Worm (Caenorhabditis elegans) whole organism, L2 larva: Measurements from ENCODE around the gene R13A1.1.

ENCODE experiments used
- F13H6.1 ChIP-seq: sonication (generic microtip); optimal IDR thresholded peaks from 2 replicates; lab custom pipeline; 2016; ENCODE audit warnings: missing genetic modification characterization, missing compliant biosample characterization
- R02D3.7 ChIP-seq: fragments of 150-350 bp; optimal IDR thresholded peaks from 2 replicates; lab custom pipeline; 2014; ENCODE audit warnings: missing biosample characterization, missing genetic modification characterization
- Y55F3AM.14 ChIP-seq: fragments of 200-800 bp; sonication (Bioruptor generic); optimal IDR thresholded peaks from 2 replicates; lab custom pipeline; 2018; ENCODE audit warnings: mild to moderate bottlenecking, missing genetic modification characterization, missing compliant biosample characterization
- aly-2 ChIP-seq: fragments of 150-350 bp; optimal IDR thresholded peaks from 2 replicates; lab custom pipeline; 2014; ENCODE audit warnings: missing biosample characterization, missing genetic modification characterization
- ama-1 ChIP-seq: fragments of 150-350 bp; optimal IDR thresholded peaks from 2 replicates; lab custom pipeline; 2018; ENCODE audit warnings: inconsistent platforms
- ceh-16 ChIP-seq: fragments of 150-350 bp; optimal IDR thresholded peaks from 2 replicates; lab custom pipeline; 2014; ENCODE audit warnings: missing biosample characterization, missing genetic modification characterization
- ceh-82 ChIP-seq: fragments of 150-350 bp; optimal IDR thresholded peaks from 2 replicates; lab custom pipeline; 2014; ENCODE audit warnings: missing biosample characterization, missing genetic modification characterization
- crh-2 ChIP-seq: sonication (generic microtip); optimal IDR thresholded peaks from 2 replicates; lab custom pipeline; 2017; ENCODE audit warnings: missing biosample characterization, missing genetic modification characterization
- dmd-4 ChIP-seq: sonication (generic microtip); optimal IDR thresholded peaks from 2 replicates; lab custom pipeline; 2017; ENCODE audit warnings: missing biosample characterization, missing genetic modification characterization
- egl-27 ChIP-seq: sonication (generic microtip); optimal IDR thresholded peaks from 3 replicates; lab custom pipeline; 2017; ENCODE audit warnings: missing biosample characterization, missing genetic modification reagents, missing genetic modification characterization
- elt-1 ChIP-seq: fragments of 150-350 bp; optimal IDR thresholded peaks from 2 replicates; lab custom pipeline; 2014; ENCODE audit warnings: missing biosample characterization, missing genetic modification characterization
- elt-3 ChIP-seq: sonication (generic microtip); optimal IDR thresholded peaks from 2 replicates; lab custom pipeline; 2017; ENCODE audit warnings: missing biosample characterization, missing genetic modification characterization
- fos-1 ChIP-seq: fragments of 150-350 bp; optimal IDR thresholded peaks from 2 replicates; lab custom pipeline; 2014; ENCODE audit warnings: missing biosample characterization, missing genetic modification characterization
- gmeb-1 ChIP-seq: fragments of 150-350 bp; optimal IDR thresholded peaks from 2 replicates; lab custom pipeline; 2014; ENCODE audit warnings: missing biosample characterization, missing genetic modification characterization
- lin-11 ChIP-seq: fragments of 150-350 bp; sonication (generic microtip); optimal IDR thresholded peaks from 2 replicates; lab custom pipeline; 2014; ENCODE audit warnings: missing biosample characterization, missing genetic modification characterization, inconsistent platforms, mixed read lengths
- lin-13 ChIP-seq: fragments of 150-350 bp; optimal IDR thresholded peaks from 2 replicates; lab custom pipeline; 2014; ENCODE audit warnings: missing biosample characterization, missing genetic modification reagents, missing genetic modification characterization
- lin-39 ChIP-seq: fragments of 150-350 bp; optimal IDR thresholded peaks from 2 replicates; lab custom pipeline; 2014; ENCODE audit warnings: missing biosample characterization, missing genetic modification reagents, missing genetic modification characterization
- lsy-2 ChIP-seq, 2 experiments: fragments of 150-350 bp in 1 of 2; sonication (generic microtip) in 1 of 2; optimal IDR thresholded peaks; 2 replicates each; lab custom pipeline; 2014 to 2017; ENCODE audit warnings: missing biosample characterization in 2 of 2, missing genetic modification characterization in 2 of 2
- mbf-1 ChIP-seq: sonication (generic microtip); optimal IDR thresholded peaks from 2 replicates; lab custom pipeline; 2017; ENCODE audit warnings: missing biosample characterization, missing genetic modification characterization
- mdl-1 ChIP-seq, 2 experiments: fragments of 150-350 bp in 1 of 2; sonication (generic microtip) in 1 of 2; optimal IDR thresholded peaks; 2 replicates each; lab custom pipeline; 2017; ENCODE audit warnings: missing biosample characterization in 2 of 2, missing genetic modification characterization in 2 of 2
- nhr-10 ChIP-seq: sonication (generic microtip); optimal IDR thresholded peaks from 2 replicates; lab custom pipeline; 2017; ENCODE audit warnings: missing biosample characterization, missing genetic modification characterization
- nhr-11 ChIP-seq: fragments of 150-350 bp; optimal IDR thresholded peaks from 2 replicates; lab custom pipeline; 2014; ENCODE audit warnings: missing biosample characterization, missing genetic modification characterization
- nhr-12 ChIP-seq: fragments of 150-350 bp; optimal IDR thresholded peaks from 2 replicates; lab custom pipeline; 2014; ENCODE audit warnings: missing biosample characterization, missing genetic modification characterization
- nhr-21 ChIP-seq: fragments of 150-350 bp; optimal IDR thresholded peaks from 2 replicates; lab custom pipeline; 2014; ENCODE audit warnings: missing biosample characterization, missing genetic modification characterization
- nhr-237 ChIP-seq: fragments of 150-350 bp; optimal IDR thresholded peaks from 2 replicates; lab custom pipeline; 2014; ENCODE audit warnings: missing biosample characterization, missing genetic modification characterization
- nhr-25 ChIP-seq: fragments of 150-350 bp; sonication (generic microtip); optimal IDR thresholded peaks from 3 replicates; lab custom pipeline; 2014; ENCODE audit warnings: missing biosample characterization, missing genetic modification characterization
- nhr-6 ChIP-seq: fragments of 150-350 bp; optimal IDR thresholded peaks from 2 replicates; lab custom pipeline; 2014; ENCODE audit warnings: missing biosample characterization, missing genetic modification characterization
- peb-1 ChIP-seq: fragments of 150-350 bp; optimal IDR thresholded peaks from 2 replicates; lab custom pipeline; 2014; ENCODE audit warnings: missing biosample characterization, missing genetic modification characterization
- sem-4 ChIP-seq: fragments of 150-350 bp; optimal IDR thresholded peaks from 2 replicates; lab custom pipeline; 2014; ENCODE audit warnings: missing biosample characterization, missing genetic modification reagents, missing genetic modification characterization
- skn-1 ChIP-seq: sonication (generic microtip); optimal IDR thresholded peaks from 2 replicates; lab custom pipeline; 2017; ENCODE audit warnings: missing biosample characterization, missing genetic modification characterization
- sma-3 ChIP-seq: sonication (generic microtip); optimal IDR thresholded peaks from 2 replicates; lab custom pipeline; 2016; ENCODE audit warnings: missing genetic modification reagents, missing genetic modification characterization, missing compliant biosample characterization
- sma-9 ChIP-seq, 2 experiments: fragments of 150-350 bp in 1 of 2; sonication (generic microtip) in 1 of 2; optimal IDR thresholded peaks; 2 replicates each; lab custom pipeline; 2014 to 2016; ENCODE audit warnings: missing genetic modification characterization in 2 of 2, mild to moderate bottlenecking in 1 of 2, missing biosample characterization in 1 of 2, missing compliant biosample characterization in 1 of 2, missing genetic modification reagents in 1 of 2, moderate library complexity in 1 of 2
- snpc-4 ChIP-seq: fragments of 150-350 bp; optimal IDR thresholded peaks from 2 replicates; lab custom pipeline; 2014; ENCODE audit warnings: missing biosample characterization, missing genetic modification characterization
- unc-39 ChIP-seq: fragments of 150-350 bp; optimal IDR thresholded peaks from 2 replicates; lab custom pipeline; 2014; ENCODE audit warnings: missing biosample characterization, missing genetic modification characterization
- unc-55 ChIP-seq: fragments of 150-350 bp; sonication (generic microtip); optimal IDR thresholded peaks from 3 replicates; lab custom pipeline; 2014; ENCODE audit warnings: missing biosample characterization, missing genetic modification reagents, missing genetic modification characterization
- unc-62 ChIP-seq: fragments of 150-350 bp; optimal IDR thresholded peaks from 2 replicates; lab custom pipeline; 2014; ENCODE audit warnings: missing biosample characterization, missing genetic modification reagents, missing genetic modification characterization
- ztf-1 ChIP-seq: fragments of 200-800 bp; sonication (Bioruptor generic); conservative IDR thresholded peaks from 2 replicates; pipeline ENCODE4 v1.3.6; 2022; ENCODE audit warnings: missing genetic modification characterization, missing compliant biosample characterization
- ztf-11 ChIP-seq: sonication (generic microtip); optimal IDR thresholded peaks from 2 replicates; lab custom pipeline; 2017; ENCODE audit warnings: missing biosample characterization, missing genetic modification characterization

The R13A1.1 gene

DNA sequence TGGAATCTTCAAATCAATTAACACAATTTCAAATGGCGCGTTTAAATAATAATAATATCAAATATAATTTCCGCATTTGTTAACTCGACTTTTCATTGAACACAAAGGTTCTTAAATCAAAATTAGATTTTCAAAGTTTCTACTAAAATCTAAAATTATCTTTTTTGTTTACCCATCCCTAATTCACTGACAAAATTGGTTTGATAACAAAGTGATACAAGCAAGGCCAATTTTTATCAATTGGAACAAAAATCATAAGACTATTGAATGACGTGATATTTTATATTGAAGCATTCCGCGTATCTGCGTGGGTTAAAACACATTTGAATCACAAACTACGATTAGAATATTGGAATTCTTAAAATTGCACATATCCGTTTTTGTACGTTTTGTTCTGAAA is 29.4 kb upstream of the R13A1.1 start:
- TF ChIP-seq aly-2 (tag; lab: Kevin White, UChicago) (no peak), gmeb-1 (tag; lab: Kevin White, UChicago) (peak; percentile 51), dmd-4 (tag; lab: Kevin White, UChicago) (no peak), nhr-21 (tag; lab: Kevin White, UChicago) (peak; percentile 0), fos-1 (tag; lab: Kevin White, UChicago) (peak; percentile 78), lin-13 (GFP tag; lab: Kevin White, UChicago) (no peak), crh-2 (tag; lab: Kevin White, UChicago) (peak; percentile 47), Y55F3AM.14 (GFP tag; lab: Kevin White, UChicago) (no peak), sma-3 (peak; percentile 38), sma-9 (GFP tag; optimal IDR thresholded peaks at IDR 0.05; lab: Kevin White, UChicago) (peak; percentile 83), sma-9 (tag; optimal IDR thresholded peaks at IDR 0.05; lab: Kevin White, UChicago) (no peak), egl-27 (no peak)

DNA sequence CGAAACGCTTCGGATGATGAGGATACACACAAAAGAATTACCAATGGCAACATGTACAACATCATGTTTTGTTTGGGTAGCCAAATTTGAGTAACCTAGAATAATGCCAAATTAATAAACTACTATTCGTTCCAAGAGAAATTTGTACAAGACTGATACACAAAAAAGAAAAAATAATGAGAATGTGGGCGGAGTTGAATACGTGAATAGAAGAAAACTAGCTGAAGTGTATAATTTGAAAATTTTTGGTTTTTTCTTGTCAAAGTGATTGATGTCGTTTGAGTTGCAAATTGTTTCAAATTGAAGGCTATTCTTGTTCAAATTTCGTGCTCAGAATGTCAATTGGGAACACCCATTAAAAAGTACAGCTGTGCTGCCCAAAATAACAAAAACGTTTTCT is 28.1 kb upstream of the R13A1.1 start, which contains the start of gene R13A1.5:
TSS of gene R13A1.5 (minus strand) at position 101 of the 400 bp plus-strand sequence.
- TF ChIP-seq dmd-4 (tag; lab: Kevin White, UChicago) (no peak), nhr-237 (tag; lab: Kevin White, UChicago) (no peak), lin-13 (GFP tag; lab: Kevin White, UChicago) (no peak), lin-39 (tag; lab: Kevin White, UChicago) (no peak), ama-1 (lab: Kevin White, UChicago) (no peak), ceh-82 (no peak), nhr-12 (tag; lab: Kevin White, UChicago) (no peak), unc-62 (GFP tag; lab: Kevin White, UChicago) (no peak), elt-3 (tag; lab: Kevin White, UChicago) (no peak), aly-2 (tag; lab: Kevin White, UChicago) (no peak), unc-39 (no peak), F13H6.1 (tag; lab: Kevin White, UChicago) (no peak), elt-1 (no peak), sma-3 (no peak), lsy-2 (tag; optimal IDR thresholded peaks at IDR 0.05; lab: Kevin White, UChicago) (no peak), egl-27 (no peak), nhr-10 (tag; lab: Kevin White, UChicago) (no peak), nhr-21 (tag; lab: Kevin White, UChicago) (no peak), skn-1 (tag; lab: Kevin White, UChicago) (no peak)

DNA sequence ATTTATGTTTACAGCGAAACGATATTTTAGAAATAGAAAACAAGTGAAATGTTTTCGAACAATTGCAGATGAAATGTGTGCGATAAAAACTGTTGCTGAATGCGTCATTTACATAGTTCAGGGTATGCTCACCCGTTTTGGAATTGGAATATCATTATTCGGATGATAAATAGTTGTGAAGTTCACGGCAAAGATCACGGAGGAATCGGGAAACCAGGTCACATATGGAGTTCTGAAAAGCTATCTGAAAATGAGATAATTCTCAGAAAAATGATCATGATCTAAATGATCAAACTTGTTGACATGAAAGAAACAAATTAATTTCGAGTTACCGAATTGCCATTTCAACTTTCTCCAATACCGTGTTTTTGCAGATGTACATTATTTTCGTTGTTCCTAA is 24.1 kb upstream of the R13A1.1 start, which contains the start of gene best-16:
TSS of gene best-16 (minus strand) at position 101 of the 400 bp plus-strand sequence.
- TF ChIP-seq peb-1, result no peak
- no peak for TF ChIP-seq nhr-25 (tag; lab: Kevin White, UChicago)
- no peak for TF ChIP-seq nhr-6 (tag; lab: Kevin White, UChicago)
- no peak for TF ChIP-seq unc-55
- no peak for TF ChIP-seq unc-39
- no peak for TF ChIP-seq sem-4
- TF ChIP-seq lin-11 (tag; lab: Kevin White, UChicago), result no peak
- no peak for TF ChIP-seq ceh-82

DNA sequence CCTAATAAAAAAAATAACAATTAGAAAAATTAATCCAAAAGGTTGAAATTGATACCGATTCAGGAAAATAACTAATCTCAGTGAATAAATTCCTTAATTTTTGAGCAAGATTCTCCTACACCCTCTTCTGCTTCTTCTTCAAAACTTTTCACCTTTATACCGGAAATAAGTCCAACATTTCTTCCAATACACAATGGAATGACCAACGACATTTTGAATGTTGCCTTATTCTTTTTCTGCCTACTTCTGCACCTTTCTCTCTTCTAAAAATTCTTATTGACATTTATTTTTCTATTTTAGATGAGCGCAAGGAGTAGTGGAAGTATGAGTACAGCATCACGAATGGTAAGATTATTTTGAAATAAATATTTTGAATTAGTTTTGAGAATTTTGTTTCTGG is 23.0 kb upstream of the R13A1.1 start, which contains the start of gene unc-8:
TSS of gene unc-8 (plus strand) at position 301 of the 400 bp plus-strand sequence.
- TF ChIP-seq nhr-25 (tag; lab: Kevin White, UChicago) (no peak), ceh-82 (no peak), sma-3 (no peak), unc-39 (no peak), lin-13 (GFP tag; lab: Kevin White, UChicago) (no peak), F13H6.1 (tag; lab: Kevin White, UChicago) (no peak), ceh-16 (tag; lab: Kevin White, UChicago) (no peak), lsy-2 (tag; optimal IDR thresholded peaks at IDR 0.05; lab: Kevin White, UChicago) (no peak), ztf-1 (GFP tag; lab: Robert Waterston, UW) (no peak), ztf-11 (tag; lab: Kevin White, UChicago) (no peak)

DNA sequence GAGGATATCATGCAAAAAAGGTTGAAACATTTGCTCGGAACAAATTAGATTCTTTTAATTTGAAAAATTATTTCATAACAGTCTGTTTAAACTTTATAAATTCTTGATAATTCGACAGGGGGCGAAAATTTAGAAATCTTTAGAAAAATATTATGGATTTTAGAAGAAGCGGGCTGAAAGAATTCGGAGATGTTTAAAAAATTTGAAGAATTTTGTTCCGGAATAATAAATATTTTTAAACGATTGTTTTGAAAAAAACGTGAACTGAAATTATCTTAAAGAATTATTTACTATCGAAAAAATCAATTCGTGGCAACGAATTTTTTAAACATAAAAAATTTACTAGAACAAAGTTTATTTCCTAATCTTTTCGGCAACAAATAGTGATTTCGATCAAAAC is 16.1 kb upstream of the R13A1.1 start, which contains the start of gene R13A1.3:
TSS of gene R13A1.3 (plus strand) at position 301 of the 400 bp plus-strand sequence.
- TF ChIP-seq peb-1, result no peak
- no peak for TF ChIP-seq mbf-1 (tag; lab: Kevin White, UChicago)
- TF ChIP-seq snpc-4 (tag; lab: Kevin White, UChicago), result no peak
- TF ChIP-seq ama-1 (lab: Kevin White, UChicago), result no peak
- no peak for TF ChIP-seq egl-27
- TF ChIP-seq elt-3 (tag; lab: Kevin White, UChicago), result no peak
- TF ChIP-seq unc-62 (GFP tag; lab: Kevin White, UChicago), result no peak
- no peak for TF ChIP-seq nhr-25 (tag; lab: Kevin White, UChicago)
- TF ChIP-seq ceh-82, result no peak
- no peak for TF ChIP-seq nhr-11 (tag; lab: Kevin White, UChicago)
- no peak for TF ChIP-seq nhr-237 (tag; lab: Kevin White, UChicago)
- no peak for TF ChIP-seq R02D3.7
- TF ChIP-seq nhr-10 (tag; lab: Kevin White, UChicago), result no peak
- no peak for TF ChIP-seq lin-39 (tag; lab: Kevin White, UChicago)
- TF ChIP-seq mdl-1 (tag; optimal IDR thresholded peaks at IDR 0.05; lab: Kevin White, UChicago), result no peak
